Fruit fly (Drosophila melanogaster) whole organism, embryonic: ENCODE measurements around the gene CG8419.

Experiments used
- Abd-B ChIP-seq: fragments of 200-800 bp; sonication (Bioruptor generic); optimal IDR thresholded peaks from 2 replicates; lab custom pipeline; 2018; ENCODE audit warnings: missing biosample characterization, mild to moderate bottlenecking, missing genetic modification characterization, moderate library complexity
- Ada2b ChIP-seq: fragments of 200-800 bp; sonication (Bioruptor generic); IDR thresholded peaks from 2 replicates; pipeline ENCODE4 v1.3.6; 2022; ENCODE audit warnings: missing biosample characterization, missing genetic modification characterization
- Aef1 ChIP-seq: fragments of 200-800 bp; sonication (Bioruptor generic); IDR thresholded peaks from 3 replicates; pipeline ENCODE4 v1.3.6; 2022; ENCODE audit warnings: missing biosample characterization, missing genetic modification characterization
- Antp ChIP-seq: fragments of 200-800 bp; sonication (Bioruptor generic); optimal IDR thresholded peaks from 3 replicates; lab custom pipeline; 2016; ENCODE audit warnings: missing biosample characterization, missing genetic modification characterization
- Atf3 ChIP-seq: fragments of 200-800 bp; sonication (Bioruptor generic); optimal IDR thresholded peaks from 3 replicates; lab custom pipeline; 2016; ENCODE audit warnings: missing biosample characterization, missing genetic modification characterization
- B-H1 ChIP-seq: fragments of 200-800 bp; sonication (Bioruptor generic); IDR thresholded peaks from 3 replicates; pipeline ENCODE4 v1.3.6; 2022; ENCODE audit warnings: missing biosample characterization, missing genetic modification characterization
- B-H2 ChIP-seq: fragments of 200-800 bp; sonication (Bioruptor generic); optimal IDR thresholded peaks from 2 replicates; lab custom pipeline; 2018; ENCODE audit warnings: missing biosample characterization, mild to moderate bottlenecking, missing genetic modification characterization
- Bdp1 ChIP-seq: fragments of 200-800 bp; sonication (Bioruptor generic); optimal IDR thresholded peaks from 3 replicates; lab custom pipeline; 2016; ENCODE audit warnings: missing biosample characterization, missing genetic modification characterization
- CG10209 ChIP-seq: fragments of 200-800 bp; sonication (Bioruptor generic); optimal IDR thresholded peaks from 3 replicates; lab custom pipeline; 2017; ENCODE audit warnings: missing biosample characterization, mild to moderate bottlenecking, missing genetic modification characterization, missing genetic modification reagents
- CG11247 ChIP-seq: fragments of 200-800 bp; sonication (Bioruptor generic); IDR thresholded peaks from 2 replicates; pipeline ENCODE4 v1.3.6; 2022; ENCODE audit warnings: missing biosample characterization, missing genetic modification characterization
- CG11560 ChIP-seq: fragments of 200-800 bp; sonication (Bioruptor generic); IDR thresholded peaks from 3 replicates; pipeline ENCODE4 v1.3.6; 2022; ENCODE audit warnings: missing biosample characterization, missing genetic modification characterization
- CG12299 ChIP-seq: fragments of 200-800 bp; sonication (Bioruptor generic); optimal IDR thresholded peaks from 2 replicates; lab custom pipeline; 2018; ENCODE audit warnings: missing biosample characterization, mild to moderate bottlenecking, missing genetic modification characterization
- CG13123 ChIP-seq: fragments of 200-800 bp; sonication (Bioruptor generic); optimal IDR thresholded peaks from 2 replicates; lab custom pipeline; 2016; ENCODE audit warnings: missing biosample characterization, missing genetic modification characterization
- CG13624 ChIP-seq: fragments of 200-800 bp; sonication (Bioruptor generic); optimal IDR thresholded peaks from 2 replicates; lab custom pipeline; 2016; ENCODE audit warnings: missing biosample characterization, missing genetic modification characterization
- CG14014 ChIP-seq: fragments of 200-800 bp; sonication (Bioruptor generic); IDR thresholded peaks from 2 replicates; pipeline ENCODE4 v1.3.6; 2022; ENCODE audit warnings: missing biosample characterization, missing genetic modification characterization
- CG14965 ChIP-seq: fragments of 200-800 bp; sonication (Bioruptor generic); optimal IDR thresholded peaks from 2 replicates; lab custom pipeline; 2016; ENCODE audit warnings: missing biosample characterization, missing genetic modification characterization, borderline replicate concordance
- CG17328 ChIP-seq: fragments of 200-800 bp; sonication (Bioruptor generic); IDR thresholded peaks from 2 replicates; pipeline ENCODE4 v1.3.6; 2022; ENCODE audit warnings: missing biosample characterization, missing genetic modification characterization
- CG18262 ChIP-seq: fragments of 200-800 bp; optimal IDR thresholded peaks from 3 replicates; lab custom pipeline; 2019; ENCODE audit warnings: missing biosample characterization, mild to moderate bottlenecking, missing genetic modification characterization, moderate library complexity
- CG2875 ChIP-seq: fragments of 200-800 bp; sonication (Bioruptor generic); optimal IDR thresholded peaks from 2 replicates; lab custom pipeline; 2017; ENCODE audit warnings: missing biosample characterization, mild to moderate bottlenecking, missing genetic modification characterization, missing genetic modification reagents
- CG31365 ChIP-seq: fragments of 200-800 bp; sonication (Bioruptor generic); optimal IDR thresholded peaks from 2 replicates; lab custom pipeline; 2018; ENCODE audit warnings: missing biosample characterization, mild to moderate bottlenecking, missing genetic modification characterization
- CG3281 ChIP-seq: fragments of 200-800 bp; sonication (Bioruptor generic); optimal IDR thresholded peaks from 3 replicates; lab custom pipeline; 2017; ENCODE audit warnings: missing biosample characterization, mild to moderate bottlenecking, missing genetic modification characterization
- CG4282 ChIP-seq: fragments of 200-800 bp; sonication (Bioruptor generic); optimal IDR thresholded peaks from 2 replicates; lab custom pipeline; 2016; ENCODE audit warnings: missing biosample characterization, missing genetic modification characterization
- CG5180 ChIP-seq: fragments of 200-800 bp; sonication (Bioruptor generic); optimal IDR thresholded peaks from 3 replicates; lab custom pipeline; 2017; ENCODE audit warnings: missing biosample characterization, missing genetic modification characterization, mild to moderate bottlenecking, moderate library complexity, missing genetic modification reagents
- CG6765 ChIP-seq: fragments of 200-800 bp; sonication (Bioruptor generic); optimal IDR thresholded peaks from 3 replicates; lab custom pipeline; 2017; ENCODE audit warnings: missing biosample characterization, mild to moderate bottlenecking, missing genetic modification characterization
- CG6813 ChIP-seq: fragments of 200-800 bp; sonication (Bioruptor generic); optimal IDR thresholded peaks from 2 replicates; lab custom pipeline; 2017; ENCODE audit warnings: missing biosample characterization, missing genetic modification characterization, mild to moderate bottlenecking, moderate library complexity, missing genetic modification reagents
- CG7556 ChIP-seq: fragments of 200-800 bp; sonication (Bioruptor generic); optimal IDR thresholded peaks from 2 replicates; lab custom pipeline; 2017; ENCODE audit warnings: missing biosample characterization, mild to moderate bottlenecking, missing genetic modification characterization
- CG8281 ChIP-seq: fragments of 200-800 bp; sonication (Bioruptor generic); optimal IDR thresholded peaks from 2 replicates; lab custom pipeline; 2018; ENCODE audit warnings: missing biosample characterization, mild to moderate bottlenecking, missing genetic modification characterization, moderate library complexity
- CG8290 ChIP-seq, 3 experiments: fragments of 200-800 bp; sonication (Bioruptor generic); optimal IDR thresholded peaks; 2 replicates each; lab custom pipeline; 2016 to 2019; ENCODE audit warnings: missing biosample characterization in 3 of 3, missing genetic modification characterization in 3 of 3, mild to moderate bottlenecking in 2 of 3, moderate library complexity in 1 of 3
- Chrac-16 ChIP-seq: fragments of 200-800 bp; sonication (Bioruptor generic); optimal IDR thresholded peaks from 3 replicates; lab custom pipeline; 2016; ENCODE audit warnings: missing biosample characterization, missing genetic modification characterization
- Doc2 ChIP-seq: fragments of 200-800 bp; sonication (Bioruptor generic); IDR thresholded peaks from 2 replicates; pipeline ENCODE4 v1.3.6; 2022; ENCODE audit warnings: missing biosample characterization, missing genetic modification characterization
- Hand ChIP-seq: fragments of 200-800 bp; sonication (Bioruptor generic); optimal IDR thresholded peaks from 2 replicates; lab custom pipeline; 2017; ENCODE audit warnings: mild to moderate bottlenecking, missing biosample characterization, missing genetic modification reagents, missing genetic modification characterization
- Kr ChIP-seq: fragments of 200-800 bp; sonication (Bioruptor generic); optimal IDR thresholded peaks from 2 replicates; lab custom pipeline; 2017; ENCODE audit warnings: missing biosample characterization, mild to moderate bottlenecking, missing genetic modification characterization
- NC2β ChIP-seq: fragments of 200-800 bp; sonication (Bioruptor generic); optimal IDR thresholded peaks from 2 replicates; lab custom pipeline; 2016; ENCODE audit warnings: missing biosample characterization, missing genetic modification characterization
- NK7.1 ChIP-seq: fragments of 200-800 bp; sonication (Bioruptor generic); optimal IDR thresholded peaks from 3 replicates; lab custom pipeline; 2016; ENCODE audit warnings: missing biosample characterization, missing genetic modification characterization
- Nf-YA ChIP-seq: fragments of 200-800 bp; sonication (Bioruptor generic); IDR thresholded peaks from 2 replicates; pipeline ENCODE4 v1.3.6; 2022; ENCODE audit warnings: missing biosample characterization, missing genetic modification characterization
- Nf-YC ChIP-seq: fragments of 200-800 bp; optimal IDR thresholded peaks from 3 replicates; lab custom pipeline; 2019; ENCODE audit warnings: missing biosample characterization, mild to moderate bottlenecking, missing genetic modification characterization, moderate library complexity
- Sry-β ChIP-seq: fragments of 200-800 bp; sonication (Bioruptor generic); optimal IDR thresholded peaks from 2 replicates; lab custom pipeline; 2018; ENCODE audit warnings: missing biosample characterization, mild to moderate bottlenecking, missing genetic modification characterization, moderate library complexity
- Xbp1 ChIP-seq: fragments of 200-800 bp; sonication (Bioruptor generic); optimal IDR thresholded peaks from 3 replicates; lab custom pipeline; 2016; ENCODE audit warnings: missing biosample characterization, mild to moderate bottlenecking, missing genetic modification characterization
- cato ChIP-seq: fragments of 200-800 bp; sonication (Bioruptor generic); optimal IDR thresholded peaks from 2 replicates; lab custom pipeline; 2016; ENCODE audit warnings: missing biosample characterization, missing genetic modification characterization, borderline replicate concordance
- dmrt11E ChIP-seq: fragments of 200-800 bp; sonication (Bioruptor generic); optimal IDR thresholded peaks from 3 replicates; lab custom pipeline; 2018; ENCODE audit warnings: missing biosample characterization, mild to moderate bottlenecking, missing genetic modification characterization, moderate library complexity
- ftz-f1 ChIP-seq: fragments of 200-800 bp; sonication (Bioruptor generic); optimal IDR thresholded peaks from 2 replicates; lab custom pipeline; 2016; ENCODE audit warnings: missing biosample characterization, missing genetic modification characterization
- hb ChIP-seq: fragments of 200-800 bp; sonication (Bioruptor generic); IDR thresholded peaks from 3 replicates; pipeline ENCODE4 v1.3.6; 2022; ENCODE audit warnings: missing biosample characterization, missing genetic modification characterization; ENCODE audit not compliant: partially characterized antibody
- jigr1 ChIP-seq: fragments of 200-800 bp; sonication (Bioruptor generic); IDR thresholded peaks from 3 replicates; pipeline ENCODE4 v1.3.6; 2022; ENCODE audit warnings: missing biosample characterization, missing genetic modification characterization
- mirr ChIP-seq: fragments of 200-800 bp; sonication (Bioruptor generic); optimal IDR thresholded peaks from 3 replicates; lab custom pipeline; 2018; ENCODE audit warnings: missing biosample characterization, mild to moderate bottlenecking, missing genetic modification characterization
- nmo ChIP-seq: fragments of 200-800 bp; sonication (Bioruptor generic); optimal IDR thresholded peaks from 2 replicates; lab custom pipeline; 2018; ENCODE audit warnings: missing biosample characterization, mild to moderate bottlenecking, missing genetic modification characterization, moderate library complexity
- otp ChIP-seq: fragments of 200-800 bp; sonication (Bioruptor generic); IDR thresholded peaks from 3 replicates; pipeline ENCODE4, ENCODE4 v1.3.6; 2022; ENCODE audit warnings: missing biosample characterization, missing genetic modification characterization
- pum ChIP-seq: fragments of 200-800 bp; sonication (Bioruptor generic); optimal IDR thresholded peaks from 2 replicates; lab custom pipeline; 2016; ENCODE audit warnings: missing biosample characterization, missing genetic modification characterization
- wek ChIP-seq: fragments of 200-800 bp; sonication (Bioruptor generic); optimal IDR thresholded peaks from 3 replicates; lab custom pipeline; 2018; ENCODE audit warnings: missing biosample characterization, mild to moderate bottlenecking, missing genetic modification characterization, moderate library complexity
- yki ChIP-seq: fragments of >200 bp; optimal IDR thresholded peaks from 3 replicates; lab custom pipeline; 2018

The CG8419 gene

DNA sequence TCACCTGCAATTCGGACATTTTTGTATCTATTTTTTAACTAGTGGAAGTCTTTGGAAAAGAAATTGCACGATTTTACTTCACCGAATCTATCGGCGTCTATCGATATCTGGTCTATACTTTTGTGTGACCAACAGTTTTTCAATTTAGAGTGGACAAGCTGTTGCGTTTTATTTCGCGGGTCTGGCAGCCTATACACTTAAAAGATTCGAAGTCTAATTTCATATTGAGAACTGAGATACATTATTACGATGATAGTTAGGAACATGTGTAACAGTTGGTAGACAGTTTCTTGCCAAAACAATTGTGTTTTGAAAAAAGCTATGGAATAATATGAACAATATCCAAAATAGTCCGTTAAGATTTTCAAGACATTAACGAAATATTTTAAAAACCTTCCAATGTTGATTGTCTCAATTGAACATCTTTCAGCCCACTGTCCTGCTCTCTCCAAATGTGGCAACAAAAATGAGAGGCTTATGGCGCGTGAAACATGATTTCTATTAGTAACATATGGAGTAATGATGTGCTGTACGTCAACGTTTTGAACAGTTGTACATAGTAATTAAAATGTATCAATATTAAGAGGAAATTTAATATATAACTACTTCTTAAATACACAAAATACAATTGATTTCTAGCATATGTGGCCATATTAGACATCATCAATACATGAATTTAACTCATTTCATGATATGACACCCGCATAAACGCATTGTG is 43.5 kb upstream of the CG8419 start, which contains the start of gene Acbp1 (continued):
- peak; percentile 86 for TF ChIP-seq cato (GFP tag; lab: Kevin White, UChicago)
- peak; percentile 81 for TF ChIP-seq CG17328
- peak; percentile 93 for TF ChIP-seq NC2β (GFP tag; lab: Kevin White, UChicago)
- peak; percentile 99 for TF ChIP-seq CG12299 (tag; lab: Kevin White, UChicago)
- peak; percentile 95 for TF ChIP-seq Xbp1 (GFP tag; lab: Kevin White, UChicago)
- TF ChIP-seq Nf-YA (GFP tag; lab: Robert Waterston, UW), result peak; percentile 81
- TF ChIP-seq CG3281 (GFP tag; lab: Kevin White, UChicago), result peak; percentile 98
- TF ChIP-seq Ada2b (GFP tag; lab: Robert Waterston, UW), result peak; percentile 88
- peak; percentile 89 for TF ChIP-seq CG13123 (GFP tag; lab: Kevin White, UChicago)
- TF ChIP-seq Bdp1 (GFP tag; lab: Kevin White, UChicago), result peak; percentile 92
- TF ChIP-seq yki (lab: Kevin White, UChicago), result peak; percentile 65
- peak; percentile 98 for TF ChIP-seq CG7556 (GFP tag; lab: Kevin White, UChicago)
- TF ChIP-seq otp (GFP tag; lab: Robert Waterston, UW), result peak; percentile 85
- peak; percentile 99 for TF ChIP-seq CG6813 (GFP tag; lab: Kevin White, UChicago)
- TF ChIP-seq Chrac-16 (GFP tag; lab: Kevin White, UChicago), result peak; percentile 88
- peak; percentile 98 for TF ChIP-seq CG4282 (GFP tag; lab: Kevin White, UChicago)
- peak; percentile 92 for TF ChIP-seq Kr (GFP tag; lab: Kevin White, UChicago)
- peak; percentile 97 for TF ChIP-seq mirr (GFP tag; lab: Kevin White, UChicago)
- TF ChIP-seq Hand (GFP tag; lab: Kevin White, UChicago), result peak; percentile 99
- TF ChIP-seq NK7.1 (GFP tag; lab: Kevin White, UChicago), result peak; percentile 90
- peak; percentile 94 for TF ChIP-seq Atf3
- TF ChIP-seq CG5180 (GFP tag; lab: Kevin White, UChicago), result peak; percentile 93
- TF ChIP-seq dmrt11E (tag; lab: Kevin White, UChicago), result peak; percentile 98
- TF ChIP-seq B-H2 (GFP tag; lab: Kevin White, UChicago), result peak; percentile 97
- peak; percentile 96 for TF ChIP-seq pum (GFP tag; lab: Kevin White, UChicago)
- peak; percentile 87 for TF ChIP-seq B-H1
- peak; percentile 89 for TF ChIP-seq CG11247 (GFP tag; lab: Robert Waterston, UW)
- peak; percentile 94 for TF ChIP-seq CG2875 (GFP tag; lab: Kevin White, UChicago)
- peak; percentile 97 for TF ChIP-seq Antp (GFP tag; lab: Kevin White, UChicago)
- peak; percentile 91 for TF ChIP-seq wek
- TF ChIP-seq Nf-YC, result peak; percentile 93
- TF ChIP-seq CG8290 (GFP tag; optimal IDR thresholded peaks at IDR 0.05; lab: Kevin White, UChicago), result peak; percentile 84
- TF ChIP-seq CG8290 (tag; optimal IDR thresholded peaks at IDR 0.05; lab: Kevin White, UChicago), result peak; percentile 83 to 90
- peak; percentile 57; the same call in 2 of the 3 replicates for TF ChIP-seq jigr1 (GFP tag; lab: Robert Waterston, UW)
- peak; percentile 91 for TF ChIP-seq Abd-B (GFP tag; lab: Kevin White, UChicago)
- TF ChIP-seq CG31365 (tag; lab: Kevin White, UChicago), result peak; percentile 93
- TF ChIP-seq CG11560 (tag; lab: Robert Waterston, UW), result peak; percentile 80
- peak; percentile 32 for TF ChIP-seq ftz-f1 (GFP tag; lab: Kevin White, UChicago)
- TF ChIP-seq CG18262 (tag; lab: Kevin White, UChicago), result peak; percentile 99
- TF ChIP-seq Sry-β, result peak; percentile 62
- TF ChIP-seq CG8281, result peak; percentile 88
- peak; percentile 75 for TF ChIP-seq CG14965
- TF ChIP-seq CG14014 (GFP tag; lab: Robert Waterston, UW), result peak; percentile 93
- peak; percentile 62; the same call in 1 of the 3 replicates for TF ChIP-seq hb (GFP tag; lab: Robert Waterston, UW)
- peak; percentile 96 for TF ChIP-seq nmo (GFP tag; lab: Kevin White, UChicago)
- TF ChIP-seq CG6765 (GFP tag; lab: Kevin White, UChicago), result peak; percentile 98
- no peak for TF ChIP-seq Doc2 (GFP tag; lab: Robert Waterston, UW)
- TF ChIP-seq CG10209 (GFP tag; lab: Kevin White, UChicago), result peak; percentile 96
- TF ChIP-seq CG13624 (GFP tag; lab: Kevin White, UChicago), result peak; percentile 97
- peak; percentile 90 for TF ChIP-seq Aef1 (GFP tag; lab: Robert Waterston, UW)
